Worm (Caenorhabditis elegans): ENCODE results near the gene git-1.
A peak's percentile ranks its signal among the peaks of the same experiment; 100 is the strongest.

ce11 chrX:10474998-10475577 is 49.6 kb upstream of the git-1 start, which contains the start of gene elt-4:
- TF ChIP-seq lin-38 (GFP tag; IDR thresholded peaks at IDR 0.05) (no peak), jun-1 (tag; optimal IDR thresholded peaks at IDR 0.05) (no peak), zag-1 (tag; optimal IDR thresholded peaks at IDR 0.05) (no peak), daf-8 (GFP tag; IDR thresholded peaks at IDR 0.05) (no peak), cey-2 (tag; optimal IDR thresholded peaks at IDR 0.05; ENCODE audit: borderline replicate concordance, insufficient read depth) (no peak), fkh-10 (GFP tag; optimal IDR thresholded peaks at IDR 0.05) (no peak), pqm-1 (tag; optimal IDR thresholded peaks at IDR 0.05) (peak; percentile 78), lin-1 (GFP tag; IDR thresholded peaks at IDR 0.05) (no peak), lin-15B (tag; optimal IDR thresholded peaks at IDR 0.05) (no peak)

All from whole organism, L4 larva.